Worm (Caenorhabditis elegans) whole organism, L1 larva: ENCODE measurements around the gene srbc-59.
A peak's percentile ranks its signal among the peaks of the same experiment; 100 is the strongest.

Experiments used
- C16A3.4 ChIP-seq: fragments of 150-350 bp; optimal IDR thresholded peaks from 2 replicates; lab custom pipeline; 2014; ENCODE audit warnings: missing biosample characterization, missing genetic modification characterization
- C34B4.2 ChIP-seq: sonication (generic microtip); optimal IDR thresholded peaks from 2 replicates; lab custom pipeline; 2017; ENCODE audit warnings: mild to moderate bottlenecking, missing genetic modification characterization, missing compliant biosample characterization
- F16B12.6 ChIP-seq: fragments of 150-350 bp; optimal IDR thresholded peaks from 2 replicates; lab custom pipeline; 2014; ENCODE audit warnings: missing biosample characterization, missing genetic modification characterization
- Y116A8C.19 ChIP-seq: sonication (generic microtip); optimal IDR thresholded peaks from 2 replicates; lab custom pipeline; 2016; ENCODE audit warnings: missing compliant biosample characterization, missing genetic modification characterization, borderline replicate concordance
- aha-1 ChIP-seq: fragments of 150-350 bp; optimal IDR thresholded peaks from 2 replicates; lab custom pipeline; 2014; ENCODE audit warnings: missing biosample characterization, missing genetic modification characterization
- aly-2 ChIP-seq: fragments of 150-350 bp; optimal IDR thresholded peaks from 2 replicates; lab custom pipeline; 2014; ENCODE audit warnings: missing biosample characterization, missing genetic modification characterization
- ama-1 ChIP-seq: fragments of 150-350 bp; optimal IDR thresholded peaks from 2 replicates; lab custom pipeline; 2014
- blmp-1 ChIP-seq: fragments of 150-350 bp; optimal IDR thresholded peaks from 2 replicates; lab custom pipeline; 2014; ENCODE audit warnings: missing biosample characterization, missing genetic modification characterization
- ceh-82 ChIP-seq, 3 experiments: fragments of 150-350 bp in 1 of 3; sonication (generic microtip) in 2 of 3; optimal IDR thresholded peaks; 2 replicates each; lab custom pipeline; 2014 to 2017; ENCODE audit warnings: missing biosample characterization in 3 of 3, missing genetic modification characterization in 3 of 3
- dpl-1 ChIP-seq, 3 experiments: fragments of 150-350 bp in 2 of 3; sonication (generic microtip) in 1 of 3; optimal IDR thresholded peaks; 2 replicates each; lab custom pipeline; 2014 to 2017; ENCODE audit warnings: missing biosample characterization in 3 of 3, missing genetic modification characterization in 3 of 3, missing genetic modification reagents in 3 of 3
- dsc-1 ChIP-seq: sonication (generic microtip); optimal IDR thresholded peaks from 2 replicates; lab custom pipeline; 2016; ENCODE audit warnings: mild to moderate bottlenecking, missing genetic modification characterization, missing compliant biosample characterization
- efl-1 ChIP-seq, 4 experiments: fragments of 150-350 bp; optimal IDR thresholded peaks in 3 of 4; peaks in 1 of 4; 1 replicate in 1 of 4; 2 replicates in 3 of 4; lab custom pipeline; 2014; ENCODE audit warnings: missing biosample characterization in 2 of 4, missing genetic modification characterization in 2 of 4, missing genetic modification reagents in 2 of 4
- efl-3 ChIP-seq: fragments of 200-800 bp; sonication (Bioruptor generic); optimal IDR thresholded peaks from 2 replicates; lab custom pipeline; 2018; ENCODE audit warnings: mild to moderate bottlenecking, missing genetic modification characterization, missing compliant biosample characterization
- egl-13 ChIP-seq: sonication (generic microtip); optimal IDR thresholded peaks from 2 replicates; lab custom pipeline; 2016; ENCODE audit warnings: missing genotype, missing genetic modification reagents, missing genetic modification characterization, missing compliant biosample characterization
- elt-3 ChIP-seq, 6 experiments: fragments of 150-350 bp in 1 of 6; sonication (generic microtip); optimal IDR thresholded peaks; 2 replicates each; lab custom pipeline; 2017 to 2018; ENCODE audit warnings: missing biosample characterization in 6 of 6, missing genetic modification characterization in 6 of 6, inconsistent platforms in 1 of 6
- ets-5 ChIP-seq: fragments of 200-800 bp; sonication (Bioruptor generic); IDR thresholded peaks from 2 replicates; pipeline ENCODE4 v1.3.6; 2022; ENCODE audit warnings: missing genetic modification characterization, missing compliant biosample characterization
- fkh-10 ChIP-seq: sonication (generic microtip); optimal IDR thresholded peaks from 2 replicates; lab custom pipeline; 2017; ENCODE audit warnings: missing biosample characterization, missing genetic modification reagents, missing genetic modification characterization
- fkh-4 ChIP-seq: sonication (generic microtip); optimal IDR thresholded peaks from 2 replicates; lab custom pipeline; 2016; ENCODE audit warnings: missing compliant biosample characterization, missing genetic modification characterization, borderline replicate concordance
- fkh-8 ChIP-seq: sonication (generic microtip); optimal IDR thresholded peaks from 2 replicates; lab custom pipeline; 2016; ENCODE audit warnings: mild to moderate bottlenecking, missing genetic modification characterization, missing compliant biosample characterization
- fos-1 ChIP-seq: fragments of 150-350 bp; optimal IDR thresholded peaks from 2 replicates; lab custom pipeline; 2014; ENCODE audit warnings: missing biosample characterization, missing genetic modification characterization
- hlh-17 ChIP-seq: fragments of 200-800 bp; sonication (Bioruptor generic); optimal IDR thresholded peaks from 2 replicates; lab custom pipeline; 2018; ENCODE audit warnings: missing genetic modification characterization, mild to moderate bottlenecking, missing compliant biosample characterization, moderate library complexity, borderline replicate concordance
- hlh-4 ChIP-seq: sonication (generic microtip); optimal IDR thresholded peaks from 2 replicates; lab custom pipeline; 2016; ENCODE audit warnings: mild to moderate bottlenecking, missing genetic modification characterization, missing compliant biosample characterization
- hpl-2 ChIP-seq: fragments of 150-350 bp; optimal IDR thresholded peaks from 2 replicates; lab custom pipeline; 2014; ENCODE audit warnings: missing biosample characterization, missing genetic modification reagents, missing genetic modification characterization
- irx-1 ChIP-seq: sonication (generic microtip); optimal IDR thresholded peaks from 2 replicates; lab custom pipeline; 2016; ENCODE audit warnings: missing genetic modification characterization, missing compliant biosample characterization
- isw-1 ChIP-seq: fragments of 200-800 bp; sonication (Bioruptor generic); IDR thresholded peaks from 2 replicates; pipeline ENCODE4 v1.3.6; 2022; ENCODE audit warnings: missing genetic modification characterization, missing compliant biosample characterization
- lin-15B ChIP-seq: fragments of 150-350 bp; sonication (generic microtip); optimal IDR thresholded peaks from 3 replicates; lab custom pipeline; 2014; ENCODE audit warnings: missing biosample characterization, missing genetic modification characterization
- lin-35 ChIP-seq, 2 experiments: fragments of 150-350 bp; optimal IDR thresholded peaks; 2 replicates each; lab custom pipeline; 2014; ENCODE audit warnings: missing biosample characterization in 2 of 2, missing genetic modification characterization in 2 of 2, missing genetic modification reagents in 2 of 2
- lin-39 ChIP-seq: fragments of 150-350 bp; optimal IDR thresholded peaks from 2 replicates; lab custom pipeline; 2014; ENCODE audit warnings: missing biosample characterization, missing genetic modification reagents, missing genetic modification characterization
- lir-3 ChIP-seq: sonication (generic microtip); optimal IDR thresholded peaks from 2 replicates; lab custom pipeline; 2016; ENCODE audit warnings: mild to moderate bottlenecking, missing genetic modification characterization, moderate library complexity, missing compliant biosample characterization; ENCODE audit not compliant: poor library complexity
- lsy-2 ChIP-seq, 2 experiments: fragments of 150-350 bp; optimal IDR thresholded peaks; 2 replicates each; lab custom pipeline; 2014; ENCODE audit warnings: missing biosample characterization in 2 of 2, missing genetic modification characterization in 2 of 2
- mdl-1 ChIP-seq, 2 experiments: fragments of 150-350 bp; optimal IDR thresholded peaks; 2 replicates each; lab custom pipeline; 2014 to 2017; ENCODE audit warnings: missing biosample characterization in 2 of 2, missing genetic modification characterization in 2 of 2, inconsistent platforms in 1 of 2
- mef-2 ChIP-seq: fragments of 150-350 bp; optimal IDR thresholded peaks from 2 replicates; lab custom pipeline; 2014; ENCODE audit warnings: missing biosample characterization, missing genetic modification characterization
- mep-1 ChIP-seq: fragments of 150-350 bp; optimal IDR thresholded peaks from 2 replicates; lab custom pipeline; 2014; ENCODE audit warnings: missing biosample characterization, missing genetic modification characterization
- nhr-12 ChIP-seq: sonication (generic microtip); optimal IDR thresholded peaks from 2 replicates; lab custom pipeline; 2017; ENCODE audit warnings: missing biosample characterization, missing genetic modification characterization
- nhr-237 ChIP-seq: fragments of 150-350 bp; optimal IDR thresholded peaks from 2 replicates; lab custom pipeline; 2014; ENCODE audit warnings: missing biosample characterization, missing genetic modification characterization
- nhr-28 ChIP-seq: fragments of 150-350 bp; optimal IDR thresholded peaks from 2 replicates; lab custom pipeline; 2014; ENCODE audit warnings: missing biosample characterization, missing genetic modification characterization
- nhr-47 ChIP-seq: sonication (generic microtip); optimal IDR thresholded peaks from 2 replicates; lab custom pipeline; 2016; ENCODE audit warnings: mild to moderate bottlenecking, missing genetic modification characterization, moderate library complexity, missing compliant biosample characterization
- nhr-71 ChIP-seq: sonication (generic microtip); optimal IDR thresholded peaks from 2 replicates; lab custom pipeline; 2016; ENCODE audit warnings: mild to moderate bottlenecking, missing genetic modification characterization, moderate library complexity, missing compliant biosample characterization
- nhr-76 ChIP-seq: sonication (generic microtip); optimal IDR thresholded peaks from 2 replicates; lab custom pipeline; 2017; ENCODE audit warnings: missing biosample characterization, missing genetic modification characterization
- nhr-77 ChIP-seq: fragments of 150-350 bp; optimal IDR thresholded peaks from 2 replicates; lab custom pipeline; 2014; ENCODE audit warnings: missing biosample characterization, missing genetic modification characterization
- pax-3 ChIP-seq: fragments of 200-800 bp; sonication (Bioruptor generic); optimal IDR thresholded peaks from 2 replicates; lab custom pipeline; 2018; ENCODE audit warnings: mild to moderate bottlenecking, missing genetic modification characterization, moderate library complexity, missing compliant biosample characterization
- pqm-1 ChIP-seq: sonication (generic microtip); optimal IDR thresholded peaks from 3 replicates; lab custom pipeline; 2017; ENCODE audit warnings: missing biosample characterization, missing genetic modification characterization
- skn-1 ChIP-seq: fragments of 150-350 bp; optimal IDR thresholded peaks from 2 replicates; lab custom pipeline; 2014; ENCODE audit warnings: missing biosample characterization, missing genetic modification characterization
- sox-4 ChIP-seq: sonication (generic microtip); optimal IDR thresholded peaks from 2 replicates; lab custom pipeline; 2016; ENCODE audit warnings: missing genetic modification characterization, missing compliant biosample characterization
- sptf-1 ChIP-seq: fragments of 150-350 bp; optimal IDR thresholded peaks from 2 replicates; lab custom pipeline; 2014; ENCODE audit warnings: missing biosample characterization, missing genetic modification characterization
- tlp-1 ChIP-seq: fragments of 150-350 bp; optimal IDR thresholded peaks from 2 replicates; lab custom pipeline; 2014; ENCODE audit warnings: missing biosample characterization, missing genetic modification characterization
- unc-62 ChIP-seq: fragments of 150-350 bp; optimal IDR thresholded peaks from 2 replicates; lab custom pipeline; 2014; ENCODE audit warnings: missing biosample characterization, missing genetic modification reagents, missing genetic modification characterization
- vab-15 ChIP-seq: sonication (generic microtip); optimal IDR thresholded peaks from 2 replicates; lab custom pipeline; 2017; ENCODE audit warnings: missing genotype, mild to moderate bottlenecking, missing genetic modification characterization, missing compliant biosample characterization
- xbp-1 ChIP-seq: sonication (generic microtip); optimal IDR thresholded peaks from 2 replicates; lab custom pipeline; 2016; ENCODE audit warnings: missing genetic modification characterization, missing compliant biosample characterization
- zag-1 ChIP-seq: fragments of 150-350 bp; optimal IDR thresholded peaks from 2 replicates; lab custom pipeline; 2014; ENCODE audit warnings: missing biosample characterization, missing genetic modification characterization
- ztf-4 ChIP-seq: fragments of 150-350 bp; optimal IDR thresholded peaks from 2 replicates; lab custom pipeline; 2014; ENCODE audit warnings: missing biosample characterization, missing genetic modification characterization

Gene srbc-59

DNA sequence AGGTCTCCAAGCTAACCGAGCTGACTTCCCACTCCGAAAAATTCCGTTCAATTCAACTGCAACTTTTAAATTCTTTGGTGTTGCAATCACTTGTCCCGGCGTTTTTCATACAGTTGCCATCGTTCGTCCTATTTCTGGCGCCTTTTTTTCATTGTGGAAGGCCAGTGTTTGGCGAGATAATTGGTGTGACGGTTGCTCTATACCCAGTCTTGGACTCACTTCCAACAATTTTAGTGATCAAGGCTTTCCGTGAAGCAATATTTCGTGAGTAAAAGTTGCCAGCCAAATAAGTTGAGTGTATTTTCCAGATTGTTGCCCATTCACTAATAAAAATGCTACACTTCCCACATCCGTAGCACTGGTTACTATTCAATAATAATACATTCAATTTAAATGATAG lies 6.2 kb upstream of the srbc-59 start:
- no peak for TF ChIP-seq lin-35 (GFP tag; optimal IDR thresholded peaks at IDR 0.05; lab: Kevin White, UChicago)
- TF ChIP-seq ztf-4: no peak
- TF ChIP-seq tlp-1: no peak
- TF ChIP-seq dpl-1 (GFP tag; optimal IDR thresholded peaks at IDR 0.05; lab: Kevin White, UChicago): no peak
- no peak for TF ChIP-seq C34B4.2 (tag; lab: Kevin White, UChicago)
- no peak for TF ChIP-seq vab-15
- TF ChIP-seq skn-1 (tag; lab: Kevin White, UChicago): no peak

DNA sequence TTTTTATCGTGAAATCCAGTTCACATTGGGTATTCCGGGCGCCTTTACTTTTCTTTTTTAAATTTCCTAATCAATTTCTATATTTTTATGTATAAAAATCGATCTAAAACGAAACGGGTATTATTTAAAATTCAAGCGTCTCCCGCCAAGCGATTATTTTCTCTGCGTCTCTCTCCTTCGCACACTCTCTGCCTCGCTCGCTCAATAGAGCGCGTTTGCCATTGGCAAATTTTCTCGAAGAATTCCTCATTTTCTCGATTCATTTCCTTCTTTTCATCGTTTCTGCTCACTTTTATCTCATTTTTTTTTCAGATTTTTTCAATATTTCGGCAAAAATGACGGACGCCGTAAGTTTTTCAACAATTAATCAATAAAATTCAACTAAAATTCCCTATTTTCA lies 5.2 kb upstream of the srbc-59 start, which contains the start of gene sti-1:
sti-1 (plus strand) TSS at position 263 of the 400 bp plus-strand sequence.
- peak; percentile 74 for TF ChIP-seq blmp-1 (tag; lab: Kevin White, UChicago)
- peak; percentile 39 for TF ChIP-seq nhr-28 (tag; lab: Kevin White, UChicago)
- TF ChIP-seq C16A3.4 (tag; lab: Kevin White, UChicago): peak; percentile 83
- no peak for TF ChIP-seq C34B4.2 (tag; lab: Kevin White, UChicago)
- no peak for TF ChIP-seq nhr-76 (tag; lab: Kevin White, UChicago)
- no peak for TF ChIP-seq nhr-12 (tag; lab: Kevin White, UChicago)
- TF ChIP-seq ama-1 (lab: Kevin White, UChicago): peak; percentile 56
- peak; percentile 36 for TF ChIP-seq F16B12.6 (tag; lab: Kevin White, UChicago)
- TF ChIP-seq fkh-10 (GFP tag; lab: Kevin White, UChicago): peak; percentile 19
- TF ChIP-seq nhr-71 (tag; lab: Kevin White, UChicago): peak; percentile 95
- no peak for TF ChIP-seq unc-62
- TF ChIP-seq fkh-8 (tag; lab: Kevin White, UChicago): peak; percentile 83
- TF ChIP-seq vab-15: peak; percentile 24
- TF ChIP-seq aha-1 (tag; lab: Kevin White, UChicago): no peak
- TF ChIP-seq mdl-1 (tag; optimal IDR thresholded peaks at IDR 0.05; lab: Kevin White, UChicago): peak in 1 of 2 experiments; percentile 75
- TF ChIP-seq irx-1 (tag; lab: Kevin White, UChicago): peak; percentile 81
- TF ChIP-seq xbp-1 (tag; lab: Kevin White, UChicago): peak; percentile 91
- peak; percentile 84 for TF ChIP-seq lin-39 (tag; lab: Kevin White, UChicago)
- peak; percentile 89 to 91 for TF ChIP-seq lsy-2 (tag; optimal IDR thresholded peaks at IDR 0.05; lab: Kevin White, UChicago)
- peak; percentile 89 for TF ChIP-seq egl-13 (tag; lab: Kevin White, UChicago)
- TF ChIP-seq efl-1 (optimal IDR thresholded peaks at IDR 0.05; lab: Kevin White, UChicago): peak; percentile 99 to 100
- TF ChIP-seq efl-1 (GFP tag; optimal IDR thresholded peaks at IDR 0.05 in 1 of 2; lab: Kevin White, UChicago): peak; percentile 99 to 100
- no peak for TF ChIP-seq zag-1 (tag; lab: Kevin White, UChicago)
- peak; percentile 54 for TF ChIP-seq lir-3
- TF ChIP-seq nhr-237 (tag; lab: Kevin White, UChicago): peak; percentile 83
- peak; percentile 51 for TF ChIP-seq aly-2 (tag; lab: Kevin White, UChicago)
- no peak for TF ChIP-seq hpl-2
- no peak for TF ChIP-seq hlh-4 (tag; lab: Kevin White, UChicago)
- TF ChIP-seq isw-1 (GFP tag; lab: Robert Waterston, UW): peak; percentile 87
- peak in 2 of 6 experiments; percentile 65 to 90 for TF ChIP-seq elt-3 (tag; optimal IDR thresholded peaks at IDR 0.05; lab: Kevin White, UChicago)
- no peak for TF ChIP-seq Y116A8C.19 (tag; lab: Kevin White, UChicago)
- peak; percentile 77 for TF ChIP-seq pax-3 (tag; lab: Kevin White, UChicago)
- peak; percentile 95 for TF ChIP-seq mep-1 (tag; lab: Kevin White, UChicago)
- TF ChIP-seq fkh-4 (tag; lab: Kevin White, UChicago): no peak
- TF ChIP-seq efl-3: no peak
- peak; percentile 96 for TF ChIP-seq nhr-77 (tag; lab: Kevin White, UChicago)
- TF ChIP-seq fos-1 (tag; lab: Kevin White, UChicago): peak; percentile 76
- peak; percentile 85 to 92 (median 88) for TF ChIP-seq ceh-82 (tag; optimal IDR thresholded peaks at IDR 0.05; lab: Kevin White, UChicago)
- TF ChIP-seq hlh-17 (GFP tag; lab: Kevin White, UChicago): no peak
- TF ChIP-seq nhr-47 (tag; lab: Kevin White, UChicago): peak; percentile 93
- TF ChIP-seq mef-2 (tag; lab: Kevin White, UChicago): no peak
- no peak for TF ChIP-seq tlp-1
- peak; percentile 92 for TF ChIP-seq dsc-1 (tag; lab: Kevin White, UChicago)
- TF ChIP-seq sptf-1 (tag; lab: Kevin White, UChicago): no peak
- peak; percentile 85 for TF ChIP-seq lin-15B
- TF ChIP-seq pqm-1 (tag; lab: Kevin White, UChicago): no peak
- peak; percentile 71 for TF ChIP-seq sox-4
- peak; percentile 97 to 99 for TF ChIP-seq lin-35 (GFP tag; optimal IDR thresholded peaks at IDR 0.05; lab: Kevin White, UChicago)
- no peak for TF ChIP-seq ets-5
